Worm (Caenorhabditis elegans): Measurements from ENCODE around the gene rpl-5.

DNA sequence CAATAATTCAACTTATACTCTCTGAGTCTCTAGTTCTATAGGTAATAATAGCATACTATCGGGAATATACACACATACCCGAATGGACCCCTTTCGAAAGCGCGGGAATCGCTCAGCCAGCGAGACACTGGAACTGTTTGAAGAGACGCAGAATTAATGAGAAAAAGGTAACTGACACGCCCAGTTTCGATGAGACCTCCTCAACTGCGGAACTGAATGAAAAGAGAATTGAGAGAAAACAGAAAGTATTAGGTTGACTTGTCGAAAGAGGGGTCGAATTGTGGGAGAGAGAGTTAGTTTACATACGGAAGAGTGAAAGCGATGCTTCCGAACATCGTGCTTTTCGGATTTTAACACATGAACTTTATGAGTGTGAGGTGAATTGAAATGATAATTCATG, 37.7 kb upstream of the rpl-5 start:
- no peak for TF ChIP-seq nhr-11 (tag; optimal IDR thresholded peaks at IDR 0.05)
- TF ChIP-seq pag-3 (tag; optimal IDR thresholded peaks at IDR 0.05; ENCODE audit: borderline replicate concordance), result no peak
- peak; percentile 51 for TF ChIP-seq nfya-1 (tag; optimal IDR thresholded peaks at IDR 0.05)
- TF ChIP-seq pha-4 (tag; optimal IDR thresholded peaks at IDR 0.05), result no peak
- TF ChIP-seq ceh-31 (tag; optimal IDR thresholded peaks at IDR 0.05), result peak; percentile 8
- TF ChIP-seq unc-86 (tag; optimal IDR thresholded peaks at IDR 0.05), result no peak
- TF ChIP-seq Y22D7AL.16 (tag; optimal IDR thresholded peaks at IDR 0.05), result no peak
- no peak for TF ChIP-seq unc-55 (GFP tag; optimal IDR thresholded peaks at IDR 0.05)
- TF ChIP-seq ceh-22 (tag; optimal IDR thresholded peaks at IDR 0.05), result no peak

All from whole organism, late embryonic.